Worm (Caenorhabditis elegans) whole organism, L3 larva: Measurements from ENCODE around the gene ehn-3.

Experiments
- ama-1 ChIP-seq: fragments of 150-350 bp; optimal IDR thresholded peaks from 2 replicates; lab custom pipeline; 2018
- elt-2 ChIP-seq: sonication (generic microtip); optimal IDR thresholded peaks from 2 replicates; lab custom pipeline; 2016; ENCODE audit warnings: missing genetic modification reagents, mild to moderate bottlenecking, missing genetic modification characterization, missing compliant biosample characterization
- fkh-10 ChIP-seq: sonication (generic microtip); optimal IDR thresholded peaks from 2 replicates; lab custom pipeline; 2017; ENCODE audit warnings: missing biosample characterization, missing genetic modification reagents, missing genetic modification characterization
- nhr-43 ChIP-seq: sonication (generic microtip); optimal IDR thresholded peaks from 2 replicates; lab custom pipeline; 2016; ENCODE audit warnings: mild to moderate bottlenecking, missing genetic modification characterization, missing compliant biosample characterization; ENCODE audit not compliant: poor library complexity, severe bottlenecking
- nhr-77 ChIP-seq: fragments of 150-350 bp; optimal IDR thresholded peaks from 2 replicates; lab custom pipeline; 2014; ENCODE audit warnings: missing biosample characterization, missing genetic modification characterization
- pha-4 ChIP-seq: fragments of 150-350 bp; optimal IDR thresholded peaks from 2 replicates; lab custom pipeline; 2014; ENCODE audit warnings: missing biosample characterization, missing genetic modification reagents, missing genetic modification characterization
- tbx-2 ChIP-seq: sonication (generic microtip); optimal IDR thresholded peaks from 2 replicates; lab custom pipeline; 2016; ENCODE audit warnings: mild to moderate bottlenecking, missing genetic modification characterization, missing compliant biosample characterization
- unc-62 ChIP-seq: fragments of 150-350 bp; sonication (generic microtip); optimal IDR thresholded peaks from 4 replicates; lab custom pipeline; 2014; ENCODE audit warnings: missing biosample characterization, missing genetic modification reagents, missing genetic modification characterization
- zag-1 ChIP-seq: fragments of 150-350 bp; optimal IDR thresholded peaks from 2 replicates; lab custom pipeline; 2014; ENCODE audit warnings: missing biosample characterization, missing genetic modification characterization
- ztf-11 ChIP-seq: fragments of 150-350 bp; optimal IDR thresholded peaks from 2 replicates; lab custom pipeline; 2014; ENCODE audit warnings: missing biosample characterization, missing genetic modification characterization

ce11 chrIV:5438705-5439104 is 19.7 kb upstream of the ehn-3 start, which contains the start of gene mgl-3:
- TF ChIP-seq unc-62, result no peak
- no peak for TF ChIP-seq zag-1 (tag; lab: Kevin White, UChicago)
- TF ChIP-seq tbx-2 (tag; lab: Kevin White, UChicago), result no peak
- TF ChIP-seq pha-4, result no peak
- TF ChIP-seq elt-2, result no peak
- TF ChIP-seq nhr-77 (tag; lab: Kevin White, UChicago), result no peak
- TF ChIP-seq nhr-43 (tag; lab: Kevin White, UChicago), result no peak
- no peak for TF ChIP-seq ztf-11
- TF ChIP-seq fkh-10 (GFP tag; lab: Kevin White, UChicago), result no peak
- TF ChIP-seq ama-1, result no peak
